Worm (Caenorhabditis elegans) whole organism, young adult: ENCODE data around the gene Y47D7A.3.

ENCODE experiments used
- B0035.1 ChIP-seq: sonication (generic microtip); optimal IDR thresholded peaks from 2 replicates; lab custom pipeline; 2016; ENCODE audit warnings: missing genetic modification characterization, mild to moderate bottlenecking, missing compliant biosample characterization, missing genotype, missing genetic modification reagents
- C06A6.2 ChIP-seq: fragments of 200-800 bp; sonication (Bioruptor generic); conservative IDR thresholded peaks from 2 replicates; pipeline ENCODE4 v1.3.6; 2022; ENCODE audit warnings: missing genetic modification characterization, missing compliant biosample characterization
- D2030.7 ChIP-seq: fragments of 200-800 bp; sonication (Bioruptor generic); IDR thresholded peaks from 2 replicates; pipeline ENCODE4 v1.3.6; 2022; ENCODE audit warnings: missing genetic modification reagents, missing genetic modification characterization, missing compliant biosample characterization
- F33H1.4 ChIP-seq: fragments of 200-800 bp; sonication (Bioruptor generic); IDR thresholded peaks from 2 replicates; pipeline ENCODE4 v1.3.6; 2022; ENCODE audit warnings: missing genetic modification reagents, missing genetic modification characterization, missing compliant biosample characterization
- F49E8.2 ChIP-seq: sonication (generic microtip); optimal IDR thresholded peaks from 3 replicates; lab custom pipeline; 2017; ENCODE audit warnings: missing genetic modification characterization, mild to moderate bottlenecking, missing compliant biosample characterization, antibody characterized with exemption, moderate library complexity; ENCODE audit not compliant: insufficient read depth
- F57A8.1 ChIP-seq: fragments of 200-800 bp; sonication (Bioruptor generic); optimal IDR thresholded peaks from 2 replicates; lab custom pipeline; 2018; ENCODE audit warnings: mild to moderate bottlenecking, missing genetic modification characterization, moderate library complexity, missing compliant biosample characterization
- Y53F4B.3 ChIP-seq: fragments of 200-800 bp; sonication (Bioruptor generic); IDR thresholded peaks from 2 replicates; pipeline ENCODE4 v1.3.6; 2022; ENCODE audit warnings: missing genetic modification reagents, missing genetic modification characterization, missing compliant biosample characterization
- Y53G8AR.9 ChIP-seq: fragments of 200-800 bp; sonication (Bioruptor generic); conservative IDR thresholded peaks from 2 replicates; pipeline ENCODE4 v1.3.6; 2022; ENCODE audit warnings: missing genetic modification reagents, missing genetic modification characterization, missing compliant biosample characterization
- Y56A3A.18 ChIP-seq: fragments of 200-800 bp; sonication (Bioruptor generic); IDR thresholded peaks from 2 replicates; pipeline ENCODE4 v1.3.6; 2022; ENCODE audit warnings: missing genetic modification reagents, missing genetic modification characterization, missing compliant biosample characterization
- Y95B8A.8 ChIP-seq: fragments of 200-800 bp; sonication (Bioruptor generic); IDR thresholded peaks from 2 replicates; pipeline ENCODE4 v1.3.6; 2022; ENCODE audit warnings: missing genetic modification reagents, missing genetic modification characterization, missing compliant biosample characterization
- ZK185.1 ChIP-seq: sonication (generic microtip); optimal IDR thresholded peaks from 2 replicates; lab custom pipeline; 2016; ENCODE audit warnings: mild to moderate bottlenecking, missing genetic modification characterization, missing compliant biosample characterization; ENCODE audit not compliant: poor library complexity, severe bottlenecking
- ama-1 ChIP-seq, 3 experiments: fragments of 150-350 bp in 1 of 3; sonication (generic microtip) in 2 of 3; optimal IDR thresholded peaks; 2 replicates each; lab custom pipeline; 2014 to 2018; ENCODE audit warnings: missing biosample characterization in 2 of 3, missing genetic modification characterization in 2 of 3, missing genetic modification reagents in 2 of 3
- attf-6 ChIP-seq: fragments of 200-800 bp; sonication (Bioruptor generic); IDR thresholded peaks from 2 replicates; pipeline ENCODE4 v1.3.6; 2022; ENCODE audit warnings: missing genetic modification reagents, missing genetic modification characterization, missing compliant biosample characterization
- ceh-100 ChIP-seq: fragments of 200-800 bp; sonication (Bioruptor generic); IDR thresholded peaks from 2 replicates; pipeline ENCODE4 v1.3.6; 2022; ENCODE audit warnings: missing genetic modification reagents, missing genetic modification characterization, missing compliant biosample characterization
- ceh-58 ChIP-seq: fragments of 200-800 bp; sonication (Bioruptor generic); IDR thresholded peaks from 2 replicates; pipeline ENCODE4 v1.3.6; 2022; ENCODE audit warnings: missing genetic modification characterization, missing compliant biosample characterization
- ceh-79 ChIP-seq: sonication (generic microtip); optimal IDR thresholded peaks from 2 replicates; lab custom pipeline; 2017; ENCODE audit warnings: mild to moderate bottlenecking, missing genetic modification characterization, missing compliant biosample characterization
- ceh-91 ChIP-seq: fragments of 200-800 bp; sonication (Bioruptor generic); IDR thresholded peaks from 2 replicates; pipeline ENCODE4 v1.3.6; 2022; ENCODE audit warnings: missing genetic modification reagents, missing genetic modification characterization, missing compliant biosample characterization
- die-1 ChIP-seq: sonication (generic microtip); optimal IDR thresholded peaks from 2 replicates; lab custom pipeline; 2016; ENCODE audit warnings: missing genotype, mild to moderate bottlenecking, missing genetic modification characterization, missing compliant biosample characterization
- dox-1 ChIP-seq: fragments of 200-800 bp; sonication (Bioruptor generic); IDR thresholded peaks from 2 replicates; pipeline ENCODE4 v1.3.6; 2022; ENCODE audit warnings: missing genetic modification reagents, missing genetic modification characterization, missing compliant biosample characterization
- ets-4 ChIP-seq: fragments of 200-800 bp; sonication (Bioruptor generic); optimal IDR thresholded peaks from 2 replicates; lab custom pipeline; 2018; ENCODE audit warnings: mild to moderate bottlenecking, missing genetic modification characterization, missing compliant biosample characterization
- gei-17 ChIP-seq: fragments of 200-800 bp; sonication (Bioruptor generic); optimal IDR thresholded peaks from 2 replicates; lab custom pipeline; 2018; ENCODE audit warnings: mild to moderate bottlenecking, missing genetic modification characterization, missing compliant biosample characterization
- him-1 ChIP-seq: sonication (generic microtip); optimal IDR thresholded peaks from 2 replicates; lab custom pipeline; 2016; ENCODE audit warnings: missing genotype, missing genetic modification reagents, missing genetic modification characterization, missing compliant biosample characterization
- hlh-26 ChIP-seq: fragments of 200-800 bp; sonication (Bioruptor generic); conservative IDR thresholded peaks from 2 replicates; pipeline ENCODE4 v1.3.6; 2022; ENCODE audit warnings: missing genetic modification reagents, missing genetic modification characterization, missing compliant biosample characterization
- hmg-1.2 ChIP-seq: fragments of 200-800 bp; sonication (Bioruptor generic); IDR thresholded peaks from 2 replicates; pipeline ENCODE4 v1.3.6; 2022; ENCODE audit warnings: missing genetic modification reagents, missing genetic modification characterization, missing compliant biosample characterization
- hsf-1 ChIP-seq: fragments of 200-800 bp; sonication (Bioruptor generic); IDR thresholded peaks from 2 replicates; pipeline ENCODE4 v1.3.6; 2022; ENCODE audit warnings: missing genetic modification reagents, missing genetic modification characterization, missing compliant biosample characterization
- lin-35 ChIP-seq, 3 experiments: fragments of 150-350 bp in 2 of 3; sonication (generic microtip) in 1 of 3; optimal IDR thresholded peaks; 2 replicates each; lab custom pipeline; 2014 to 2018; ENCODE audit warnings: missing biosample characterization in 3 of 3, missing genetic modification characterization in 3 of 3, missing genetic modification reagents in 3 of 3
- lin-54 ChIP-seq: fragments of 200-800 bp; sonication (Bioruptor generic); optimal IDR thresholded peaks from 2 replicates; lab custom pipeline; 2018; ENCODE audit warnings: mild to moderate bottlenecking, missing genetic modification characterization, missing compliant biosample characterization
- lir-1 ChIP-seq: fragments of 200-800 bp; sonication (Bioruptor generic); conservative IDR thresholded peaks from 2 replicates; pipeline ENCODE4 v1.3.6; 2022; ENCODE audit warnings: missing genetic modification reagents, missing genetic modification characterization, missing compliant biosample characterization
- lsl-1 ChIP-seq: fragments of 200-800 bp; sonication (Bioruptor generic); optimal IDR thresholded peaks from 2 replicates; lab custom pipeline; 2018; ENCODE audit warnings: mild to moderate bottlenecking, missing genetic modification characterization, moderate library complexity, missing compliant biosample characterization
- madf-6 ChIP-seq: fragments of 200-800 bp; sonication (Bioruptor generic); IDR thresholded peaks from 2 replicates; pipeline ENCODE4 v1.3.6; 2022; ENCODE audit warnings: missing genetic modification reagents, missing genetic modification characterization, missing compliant biosample characterization
- madf-8 ChIP-seq: fragments of 200-800 bp; sonication (Bioruptor generic); conservative IDR thresholded peaks from 2 replicates; pipeline ENCODE4 v1.3.6; 2022; ENCODE audit warnings: missing genetic modification reagents, missing genetic modification characterization, missing compliant biosample characterization
- mcd-1 ChIP-seq: fragments of 200-800 bp; sonication (Bioruptor generic); IDR thresholded peaks from 2 replicates; pipeline ENCODE4 v1.3.6; 2022; ENCODE audit warnings: missing genetic modification reagents, missing genetic modification characterization, missing compliant biosample characterization
- nfya-1 ChIP-seq: sonication (generic microtip); optimal IDR thresholded peaks from 2 replicates; lab custom pipeline; 2017; ENCODE audit warnings: antibody characterized with exemption, missing compliant biosample characterization, missing genetic modification characterization, borderline replicate concordance; ENCODE audit not compliant: insufficient read depth
- nfya-2 ChIP-seq: fragments of 200-800 bp; sonication (Bioruptor generic); IDR thresholded peaks from 2 replicates; pipeline ENCODE4 v1.3.6; 2022; ENCODE audit warnings: missing genetic modification reagents, missing genetic modification characterization, missing compliant biosample characterization
- nhr-120 ChIP-seq: fragments of 200-800 bp; sonication (Bioruptor generic); IDR thresholded peaks from 2 replicates; pipeline ENCODE4 v1.3.6; 2022; ENCODE audit warnings: missing genetic modification characterization, missing compliant biosample characterization
- nhr-179 ChIP-seq: sonication (generic microtip); optimal IDR thresholded peaks from 2 replicates; lab custom pipeline; 2016; ENCODE audit warnings: mild to moderate bottlenecking, missing genetic modification characterization, missing compliant biosample characterization
- nhr-90 ChIP-seq: sonication (generic microtip); optimal IDR thresholded peaks from 2 replicates; lab custom pipeline; 2016; ENCODE audit warnings: missing genotype, mild to moderate bottlenecking, missing genetic modification characterization, missing compliant biosample characterization
- pha-4 ChIP-seq: fragments of 150-350 bp; sonication (generic microtip); optimal IDR thresholded peaks from 2 replicates; lab custom pipeline; 2014; ENCODE audit warnings: missing biosample characterization, missing genetic modification reagents, missing genetic modification characterization
- rcor-1 ChIP-seq: fragments of 200-800 bp; sonication (Bioruptor generic); IDR thresholded peaks from 2 replicates; pipeline ENCODE4 v1.3.6; 2022; ENCODE audit warnings: missing genetic modification reagents, missing genetic modification characterization, missing compliant biosample characterization
- snpc-1.1 ChIP-seq: sonication (generic microtip); optimal IDR thresholded peaks from 2 replicates; lab custom pipeline; 2017; ENCODE audit warnings: missing genetic modification characterization, mild to moderate bottlenecking, missing compliant biosample characterization, antibody characterized with exemption, moderate library complexity, missing genotype, missing genetic modification reagents; ENCODE audit not compliant: insufficient read depth
- snpc-1.3 ChIP-seq: sonication (generic microtip); optimal IDR thresholded peaks from 2 replicates; lab custom pipeline; 2017; ENCODE audit warnings: missing genetic modification characterization, mild to moderate bottlenecking, missing compliant biosample characterization, antibody characterized with exemption, moderate library complexity, missing genotype, missing genetic modification reagents; ENCODE audit not compliant: insufficient read depth
- snpc-3.4 ChIP-seq: sonication (generic microtip); optimal IDR thresholded peaks from 2 replicates; lab custom pipeline; 2017; ENCODE audit warnings: missing genetic modification characterization, mild to moderate bottlenecking, missing compliant biosample characterization, antibody characterized with exemption, moderate library complexity, missing genotype, missing genetic modification reagents
- snpc-4 ChIP-seq, 5 experiments: fragments of 150-350 bp in 1 of 5; sonication (generic microtip) in 4 of 5; optimal IDR thresholded peaks; 2 replicates each; lab custom pipeline; 2014 to 2018; ENCODE audit warnings: missing genetic modification characterization in 5 of 5, missing biosample characterization in 3 of 5, antibody characterized with exemption in 2 of 5, mild to moderate bottlenecking in 2 of 5, missing compliant biosample characterization in 2 of 5, missing genotype in 2 of 5, moderate library complexity in 2 of 5, missing genetic modification reagents in 1 of 5
- zfh-2 ChIP-seq: fragments of 200-800 bp; sonication (Bioruptor generic); conservative IDR thresholded peaks from 2 replicates; pipeline ENCODE4 v1.3.6; 2022; ENCODE audit warnings: missing genetic modification reagents, missing genetic modification characterization, missing compliant biosample characterization
- ztf-26 ChIP-seq: sonication (generic microtip); optimal IDR thresholded peaks from 2 replicates; lab custom pipeline; 2017; ENCODE audit warnings: missing genetic modification characterization, missing compliant biosample characterization

Gene Y47D7A.3

ce11 chrV:4375807-4376564 lies 34.8 kb upstream of the Y47D7A.3 start, which contains the start of gene F32D1.7:
F32D1.7 (minus strand) TSS chrV:4376173.
- TF ChIP-seq ceh-91 (GFP tag; lab: Robert Waterston, UW) (peak; percentile 91), lin-35 (GFP tag; optimal IDR thresholded peaks at IDR 0.05; lab: Kevin White, UChicago) (peak in 1 of 3 experiments; percentile 12), nhr-120 (GFP tag; lab: Robert Waterston, UW) (no peak), Y56A3A.18 (GFP tag; lab: Robert Waterston, UW) (no peak), nfya-1 (no peak), rcor-1 (GFP tag; lab: Robert Waterston, UW) (peak; percentile 66), F57A8.1 (GFP tag; lab: Kevin White, UChicago) (no peak), zfh-2 (peak; percentile 69), madf-8 (GFP tag; lab: Robert Waterston, UW) (peak; percentile 98), B0035.1 (tag; lab: Kevin White, UChicago) (no peak), hsf-1 (GFP tag; lab: Robert Waterston, UW) (peak; percentile 59; the same call in 1 of the 2 replicates), snpc-1.3 (peak; percentile 36), gei-17 (GFP tag; lab: Kevin White, UChicago) (no peak), nhr-90 (no peak), C06A6.2 (no peak), Y53F4B.3 (no peak), die-1 (tag; lab: Kevin White, UChicago) (no peak), ets-4 (GFP tag; lab: Kevin White, UChicago) (no peak), snpc-1.1 (peak; percentile 61), pha-4 (tag; lab: Kevin White, UChicago) (no peak), F33H1.4 (GFP tag; lab: Robert Waterston, UW) (peak; percentile 78), dox-1 (GFP tag; lab: Robert Waterston, UW) (peak; percentile 61), madf-6 (GFP tag; lab: Robert Waterston, UW) (peak; percentile 99), nhr-179 (no peak), lsl-1 (peak; percentile 99), F49E8.2 (tag; lab: Kevin White, UChicago) (peak; percentile 62), Y53G8AR.9 (GFP tag; lab: Robert Waterston, UW) (no peak), ceh-100 (no peak), ceh-79 (tag; lab: Kevin White, UChicago) (no peak), mcd-1 (GFP tag; lab: Robert Waterston, UW) (peak; percentile 53; the same call in 1 of the 2 replicates), him-1 (tag; lab: Kevin White, UChicago) (peak; percentile 34), hmg-1.2 (GFP tag; lab: Robert Waterston, UW) (no peak), ZK185.1 (tag; lab: Kevin White, UChicago) (no peak), nfya-2 (no peak), ceh-58 (no peak), attf-6 (GFP tag; lab: Robert Waterston, UW) (no peak), ama-1 (optimal IDR thresholded peaks at IDR 0.05; lab: Kevin White, UChicago) (no peak), ama-1 (GFP tag; optimal IDR thresholded peaks at IDR 0.05; lab: Kevin White, UChicago) (no peak), ztf-26 (tag; lab: Kevin White, UChicago) (no peak), Y95B8A.8 (GFP tag; lab: Robert Waterston, UW) (0 out of 2 replicates have a peak, but pooled peaks have one; percentile 49), snpc-3.4 (tag; lab: Kevin White, UChicago) (peak; percentile 70), D2030.7 (peak; percentile 87), hlh-26 (GFP tag; lab: Robert Waterston, UW) (no peak), lir-1 (GFP tag; lab: Robert Waterston, UW) (no peak; the same call in 1 of the 2 replicates), lin-54 (peak; percentile 91), snpc-4 (GFP tag; optimal IDR thresholded peaks at IDR 0.05; lab: Kevin White, UChicago) (peak; percentile 6), snpc-4 (tag; optimal IDR thresholded peaks at IDR 0.05; lab: Kevin White, UChicago) (peak in 1 of 4 experiments; percentile 14)
